Worm (Caenorhabditis elegans) whole organism, late embryonic: Measurements from ENCODE around the gene srh-222.

Experiments used
- Y22D7AL.16 ChIP-seq: sonication (generic microtip); optimal IDR thresholded peaks from 2 replicates; lab custom pipeline; 2016; ENCODE audit warnings: missing genetic modification characterization, missing compliant biosample characterization
- fkh-10 ChIP-seq: fragments of 150-350 bp; optimal IDR thresholded peaks from 2 replicates; lab custom pipeline; 2014; ENCODE audit warnings: missing biosample characterization, missing genetic modification reagents, missing genetic modification characterization
- pqm-1 ChIP-seq: sonication (generic microtip); optimal IDR thresholded peaks from 2 replicates; lab custom pipeline; 2016; ENCODE audit warnings: missing genetic modification characterization, missing compliant biosample characterization
- ttx-3 ChIP-seq: sonication (generic microtip); optimal IDR thresholded peaks from 2 replicates; lab custom pipeline; 2016; ENCODE audit warnings: missing genetic modification reagents, missing genetic modification characterization, missing compliant biosample characterization
- unc-55 ChIP-seq: sonication (generic microtip); optimal IDR thresholded peaks from 2 replicates; lab custom pipeline; 2017; ENCODE audit warnings: missing biosample characterization, missing genetic modification reagents, missing genetic modification characterization

DNA sequence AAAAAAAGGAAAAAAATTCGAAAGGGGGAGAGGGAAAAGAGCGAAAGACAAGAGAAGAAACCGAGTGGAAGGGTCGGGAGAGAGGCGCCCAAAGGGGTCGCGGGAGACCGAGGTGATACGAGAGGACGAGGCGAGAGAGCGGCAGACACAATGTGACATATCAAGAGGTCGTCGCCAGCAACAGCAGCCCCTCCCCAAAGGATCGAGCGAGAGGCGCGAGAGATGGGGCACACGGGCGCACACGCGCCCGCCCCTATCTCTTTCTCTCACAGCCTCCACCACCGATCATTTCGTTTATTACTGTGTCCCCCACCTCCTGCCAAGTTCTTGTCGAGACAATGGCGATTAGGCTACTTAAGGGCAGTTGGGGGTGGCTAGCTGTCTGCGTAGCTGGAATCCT, 48.6 kb downstream of the srh-222 start:
- TF ChIP-seq fkh-10 (GFP tag; lab: Kevin White, UChicago) (no peak), ttx-3 (tag; lab: Kevin White, UChicago) (no peak), unc-55 (GFP tag; lab: Kevin White, UChicago) (peak; percentile 69), pqm-1 (tag; lab: Kevin White, UChicago) (no peak), Y22D7AL.16 (tag; lab: Kevin White, UChicago) (no peak)
